Fruit fly (Drosophila melanogaster): ENCODE measurements around the gene CG10979.

CG10979 gene

dm6 chr3R:5772433-5772832 lies 22.1 kb upstream of the CG10979 start:
- TF ChIP-seq svp (GFP tag) (peak; percentile 20), CG4318 (GFP tag; optimal IDR thresholded peaks at IDR 0.05) (no peak)

- TF ChIP-seq acj6 (GFP tag; optimal IDR thresholded peaks at IDR 0.05) (peak; percentile 15), CG10631 (GFP tag; optimal IDR thresholded peaks at IDR 0.05) (no peak), CG11902 (GFP tag; optimal IDR thresholded peaks at IDR 0.05) (no peak), spab (GFP tag; optimal IDR thresholded peaks at IDR 0.05) (no peak), CG3919 (GFP tag; optimal IDR thresholded peaks at IDR 0.05) (peak; percentile 56), CG34406 (GFP tag; optimal IDR thresholded peaks at IDR 0.05) (peak; percentile 27), Sox14 (GFP tag; optimal IDR thresholded peaks at IDR 0.05) (peak; percentile 35), CG32006 (GFP tag; optimal IDR thresholded peaks at IDR 0.05) (no peak), Gug (GFP tag; IDR thresholded peaks at IDR 0.05) (no peak), Eip75B (GFP tag; optimal IDR thresholded peaks at IDR 0.05) (peak; percentile 40), CG6854 (GFP tag; optimal IDR thresholded peaks at IDR 0.05) (no peak), fd85E (GFP tag; optimal IDR thresholded peaks at IDR 0.05) (no peak), CG6792 (GFP tag; optimal IDR thresholded peaks at IDR 0.05) (no peak), Blimp-1 (GFP tag; optimal IDR thresholded peaks at IDR 0.05) (peak; percentile 18), Hr39 (GFP tag; optimal IDR thresholded peaks at IDR 0.05) (peak; percentile 59), Hr4 (GFP tag; optimal IDR thresholded peaks at IDR 0.05) (peak; percentile 30), CG6276 (GFP tag; optimal IDR thresholded peaks at IDR 0.05) (no peak), Sox102F (GFP tag; optimal IDR thresholded peaks at IDR 0.05) (peak; percentile 47), fkh (GFP tag; optimal IDR thresholded peaks at IDR 0.05) (no peak), svp (GFP tag) (no peak), CG6808 (GFP tag; optimal IDR thresholded peaks at IDR 0.05) (no peak), CG15336 (GFP tag; IDR thresholded peaks at IDR 0.05) (0 out of 2 replicates have a peak, but pooled peaks have one; percentile 18), CG4318 (GFP tag; optimal IDR thresholded peaks at IDR 0.05) (no peak), topi (GFP tag; optimal IDR thresholded peaks at IDR 0.05) (peak; percentile 45), fd59A (GFP tag; optimal IDR thresholded peaks at IDR 0.05) (no peak), CG8632 (GFP tag; optimal IDR thresholded peaks at IDR 0.05) (no peak), salr (GFP tag; optimal IDR thresholded peaks at IDR 0.05) (no peak), dac (GFP tag; optimal IDR thresholded peaks at IDR 0.05) (no peak), CG8319 (GFP tag; optimal IDR thresholded peaks at IDR 0.05) (no peak), CG6163 (GFP tag; IDR thresholded peaks at IDR 0.05) (peak; percentile 54; the same call in 2 of the 3 replicates), CG9139 (GFP tag; optimal IDR thresholded peaks at IDR 0.05) (no peak), Lpt (GFP tag; optimal IDR thresholded peaks at IDR 0.05) (no peak), pdm3 (GFP tag; optimal IDR thresholded peaks at IDR 0.05) (peak; percentile 26), Eip78C (GFP tag) (peak; percentile 81), Ets96B (tag; optimal IDR thresholded peaks at IDR 0.05) (no peak), OdsH (GFP tag; optimal IDR thresholded peaks at IDR 0.05) (peak; percentile 43), esn (GFP tag; optimal IDR thresholded peaks at IDR 0.05) (peak; percentile 72), Ets21C (GFP tag; optimal IDR thresholded peaks at IDR 0.05) (peak; percentile 49), dsx (GFP tag; optimal IDR thresholded peaks at IDR 0.05; ENCODE audit: poor library complexity, severe bottlenecking) (no peak), net (GFP tag; optimal IDR thresholded peaks at IDR 0.05) (no peak), CG10669 (GFP tag; optimal IDR thresholded peaks at IDR 0.05) (no peak), Smox (GFP tag; optimal IDR thresholded peaks at IDR 0.05) (peak; percentile 53), CG11294 (GFP tag; IDR thresholded peaks at IDR 0.05) (no peak), CG16779 (tag; optimal IDR thresholded peaks at IDR 0.05) (no peak), CG11762 (GFP tag; optimal IDR thresholded peaks at IDR 0.05; ENCODE audit: insufficient read depth) (no peak), ss (GFP tag; optimal IDR thresholded peaks at IDR 0.05) (no peak), Sox15 (GFP tag; optimal IDR thresholded peaks at IDR 0.05) (no peak), eg (GFP tag; IDR thresholded peaks at IDR 0.05) (0 out of 3 replicates have a peak, but pooled peaks have one; percentile 24)
These were observed 15.5 kb upstream of the CG10979 start, which contains the start of gene jagn for dm6 chr3R:5778731-5779593. Gene jagn, plus strand, starts transcription at chr3R:5779315.
